Fruit fly (Drosophila melanogaster): Measurements from ENCODE around the gene Crz.

The Crz gene

dm6 chr3R:14310062-14310461, 4.6 kb upstream of the Crz start, which contains the start of gene CG31321:
TSS of gene CG31321 (plus strand) at chr3R:14310362.
- no peak for TF ChIP-seq CG17801 (GFP tag; optimal IDR thresholded peaks at IDR 0.05; ENCODE audit: partially characterized antibody)

dm6 chr3R:14311027-14311426, 3.6 kb upstream of the Crz start:
- TF ChIP-seq CG17801 (GFP tag; optimal IDR thresholded peaks at IDR 0.05; ENCODE audit: partially characterized antibody), result no peak

- peak; percentile 81 for TF ChIP-seq CG17801 (GFP tag; optimal IDR thresholded peaks at IDR 0.05; ENCODE audit: partially characterized antibody)
Observed at dm6 chr3R:14315912-14316444, 1.3 kb downstream of the Crz start, which contains the start of gene Set8. TSS of gene Set8 (plus strand) at chr3R:14316038.

- peak; percentile 18 for TF ChIP-seq CG17801 (GFP tag; optimal IDR thresholded peaks at IDR 0.05; ENCODE audit: partially characterized antibody)
Observed at dm6 chr3R:14326250-14327112, 11.8 kb downstream of the Crz start, which contains the start of the genes Afti and ATPsynE. TSS of gene Afti (minus strand) at chr3R:14326689. TSS of gene ATPsynE (plus strand) at chr3R:14326947.

dm6 chr3R:14327113-14327466, 12.4 kb downstream of the Crz start:
- TF ChIP-seq CG17801 (GFP tag; optimal IDR thresholded peaks at IDR 0.05; ENCODE audit: partially characterized antibody), result no peak

- peak; percentile 85 for TF ChIP-seq CG17801 (GFP tag; optimal IDR thresholded peaks at IDR 0.05; ENCODE audit: partially characterized antibody)
Observed at dm6 chr3R:14327472-14328104, 12.9 kb downstream of the Crz start, which contains the start of gene spn-B. TSS of gene spn-B (plus strand) at chr3R:14328051.

dm6 chr3R:14329549-14329948, 14.9 kb downstream of the Crz start:
- TF ChIP-seq CG17801 (GFP tag; optimal IDR thresholded peaks at IDR 0.05; ENCODE audit: partially characterized antibody), result no peak

dm6 chr3R:14330654-14331053, 16.0 kb downstream of the Crz start:
- TF ChIP-seq CG17801 (GFP tag; optimal IDR thresholded peaks at IDR 0.05; ENCODE audit: partially characterized antibody), result no peak

dm6 chr3R:14331474-14331873, 16.8 kb downstream of the Crz start:
- no peak for TF ChIP-seq CG17801 (GFP tag; optimal IDR thresholded peaks at IDR 0.05; ENCODE audit: partially characterized antibody)

- no peak for TF ChIP-seq CG17801 (GFP tag; optimal IDR thresholded peaks at IDR 0.05; ENCODE audit: partially characterized antibody)
Observed at dm6 chr3R:14332735-14333134, 18.1 kb downstream of the Crz start.

dm6 chr3R:14335504-14335903, 20.9 kb downstream of the Crz start:
- no peak for TF ChIP-seq CG17801 (GFP tag; optimal IDR thresholded peaks at IDR 0.05; ENCODE audit: partially characterized antibody)

- TF ChIP-seq CG17801 (GFP tag; optimal IDR thresholded peaks at IDR 0.05; ENCODE audit: partially characterized antibody), result no peak
Observed at dm6 chr3R:14344767-14345166, 30.1 kb downstream of the Crz start.

- TF ChIP-seq CG17801 (GFP tag; optimal IDR thresholded peaks at IDR 0.05; ENCODE audit: partially characterized antibody), result no peak
Observed at dm6 chr3R:14346838-14347745, 32.4 kb downstream of the Crz start.

dm6 chr3R:14348480-14348879, 33.8 kb downstream of the Crz start:
- no peak for TF ChIP-seq CG17801 (GFP tag; optimal IDR thresholded peaks at IDR 0.05; ENCODE audit: partially characterized antibody)

dm6 chr3R:14351418-14351817, 36.8 kb downstream of the Crz start:
- TF ChIP-seq CG17801 (GFP tag; optimal IDR thresholded peaks at IDR 0.05; ENCODE audit: partially characterized antibody), result no peak
